Worm (Caenorhabditis elegans): Measurements from ENCODE around the gene F20D12.12.

DNA sequence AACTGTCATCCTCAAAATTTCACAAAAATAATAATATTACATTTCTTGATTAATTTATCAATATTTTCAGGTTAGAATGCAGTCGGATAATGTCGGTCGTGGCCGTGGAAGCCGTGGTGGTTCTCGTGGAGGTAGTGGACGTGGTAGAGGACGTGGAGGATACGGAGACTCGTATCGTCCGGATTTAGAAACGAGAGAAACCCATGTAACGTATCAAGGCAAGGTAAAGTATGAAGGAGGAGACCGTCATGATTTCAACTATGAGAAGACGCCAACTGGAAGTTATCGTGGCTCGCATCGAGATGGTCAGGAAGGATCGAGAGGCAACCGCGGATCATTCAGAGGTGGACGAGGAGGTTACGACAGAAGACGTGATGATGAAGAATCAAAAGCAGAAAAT, 10.3 kb downstream of the F20D12.12 start, which contains the start of gene frpr-10:
- no peak for TF ChIP-seq ama-1 (optimal IDR thresholded peaks at IDR 0.05)
- TF ChIP-seq F13C5.2 (tag; optimal IDR thresholded peaks at IDR 0.05) = no peak
- no peak for TF ChIP-seq tra-4 (tag; optimal IDR thresholded peaks at IDR 0.05)
- no peak for TF ChIP-seq hmg-4 (GFP tag; optimal IDR thresholded peaks at IDR 0.05)
- no peak for TF ChIP-seq pes-1 (GFP tag; IDR thresholded peaks at IDR 0.05)
- no peak for TF ChIP-seq sea-1 (GFP tag; conservative IDR thresholded peaks at IDR 0.05)
- TF ChIP-seq aly-1 (tag; optimal IDR thresholded peaks at IDR 0.05) = no peak
- TF ChIP-seq flt-1 (GFP tag; IDR thresholded peaks at IDR 0.05) = no peak
- no peak for TF ChIP-seq scrt-1 (GFP tag; IDR thresholded peaks at IDR 0.05)
- no peak for TF ChIP-seq B0310.2 (tag; optimal IDR thresholded peaks at IDR 0.05)
- no peak for TF ChIP-seq hnd-1 (tag; optimal IDR thresholded peaks at IDR 0.05)
- TF ChIP-seq ceh-36 (tag; optimal IDR thresholded peaks at IDR 0.05) = no peak
- no peak for TF ChIP-seq tbx-37 (GFP tag; conservative IDR thresholded peaks at IDR 0.05)

Measured in whole organism, early embryonic.